Fruit fly (Drosophila melanogaster) whole organism, prepupa: ENCODE data around the gene CG11700.

Experiments
- CG11294 ChIP-seq: fragments of 200-800 bp; sonication (Bioruptor generic); IDR thresholded peaks from 2 replicates; pipeline ENCODE4 v1.3.6; 2022; ENCODE audit warnings: missing biosample characterization, missing genetic modification characterization
- CG11762 ChIP-seq: fragments of 200-800 bp; sonication (Bioruptor generic); optimal IDR thresholded peaks from 3 replicates; lab custom pipeline; 2016; ENCODE audit warnings: missing biosample characterization, missing genetic modification characterization; ENCODE audit not compliant: insufficient read depth
- CG11902 ChIP-seq: fragments of 200-800 bp; sonication (Bioruptor generic); optimal IDR thresholded peaks from 3 replicates; lab custom pipeline; 2016; ENCODE audit warnings: missing biosample characterization, missing genetic modification characterization
- CG15336 ChIP-seq: fragments of 200-800 bp; sonication (Bioruptor generic); IDR thresholded peaks from 2 replicates; pipeline ENCODE4 v1.3.6; 2022; ENCODE audit warnings: missing biosample characterization, missing genetic modification characterization
- CG3032 ChIP-seq: fragments of 200-800 bp; optimal IDR thresholded peaks from 2 replicates; lab custom pipeline; 2019; ENCODE audit warnings: missing biosample characterization, mild to moderate bottlenecking, missing genetic modification characterization, moderate library complexity
- CG31627 ChIP-seq: fragments of 200-800 bp; sonication (Bioruptor generic); optimal IDR thresholded peaks from 3 replicates; lab custom pipeline; 2016; ENCODE audit warnings: missing biosample characterization, missing genetic modification characterization
- CG32006 ChIP-seq: fragments of 200-800 bp; sonication (Bioruptor generic); optimal IDR thresholded peaks from 3 replicates; lab custom pipeline; 2017; ENCODE audit warnings: missing biosample characterization, mild to moderate bottlenecking, missing genetic modification characterization
- CG34406 ChIP-seq: fragments of 200-800 bp; sonication (Bioruptor generic); optimal IDR thresholded peaks from 3 replicates; lab custom pipeline; 2016; ENCODE audit warnings: missing biosample characterization, missing genetic modification characterization
- CG3919 ChIP-seq: fragments of 200-800 bp; sonication (Bioruptor generic); optimal IDR thresholded peaks from 3 replicates; lab custom pipeline; 2016; ENCODE audit warnings: missing biosample characterization, missing genetic modification characterization
- CG4318 ChIP-seq: fragments of 200-800 bp; sonication (Bioruptor generic); optimal IDR thresholded peaks from 3 replicates; lab custom pipeline; 2017; ENCODE audit warnings: missing biosample characterization, mild to moderate bottlenecking, missing genetic modification characterization
- CG6276 ChIP-seq: fragments of 200-800 bp; sonication (Bioruptor generic); optimal IDR thresholded peaks from 2 replicates; lab custom pipeline; 2017; ENCODE audit warnings: missing biosample characterization, mild to moderate bottlenecking, missing genetic modification characterization
- CG6808 ChIP-seq: fragments of 200-800 bp; sonication (Bioruptor generic); optimal IDR thresholded peaks from 3 replicates; lab custom pipeline; 2017; ENCODE audit warnings: missing biosample characterization, missing genetic modification characterization, mild to moderate bottlenecking, moderate library complexity, missing genetic modification reagents
- CG8119 ChIP-seq: fragments of 200-800 bp; sonication (Bioruptor generic); IDR thresholded peaks from 3 replicates; pipeline ENCODE4 v1.3.6; 2022; ENCODE audit warnings: missing biosample characterization, missing genetic modification characterization
- CG8632 ChIP-seq: fragments of 200-800 bp; sonication (Bioruptor generic); optimal IDR thresholded peaks from 3 replicates; lab custom pipeline; 2016; ENCODE audit warnings: missing biosample characterization, missing genetic modification characterization
- Hr39 ChIP-seq: fragments of 200-800 bp; sonication (Bioruptor generic); optimal IDR thresholded peaks from 2 replicates; lab custom pipeline; 2016; ENCODE audit warnings: missing biosample characterization, missing genetic modification characterization
- Hr4 ChIP-seq: fragments of 200-800 bp; sonication (Bioruptor generic); optimal IDR thresholded peaks from 3 replicates; lab custom pipeline; 2016; ENCODE audit warnings: missing biosample characterization, missing genetic modification characterization
- Lpt ChIP-seq: fragments of 200-800 bp; sonication (Bioruptor generic); optimal IDR thresholded peaks from 3 replicates; lab custom pipeline; 2016; ENCODE audit warnings: missing biosample characterization, missing genetic modification characterization
- Sox15 ChIP-seq: fragments of 200-800 bp; sonication (Bioruptor generic); optimal IDR thresholded peaks from 3 replicates; lab custom pipeline; 2016; ENCODE audit warnings: missing biosample characterization, missing genetic modification characterization
- acj6 ChIP-seq: fragments of 200-800 bp; sonication (Bioruptor generic); optimal IDR thresholded peaks from 3 replicates; lab custom pipeline; 2016; ENCODE audit warnings: missing biosample characterization, missing genetic modification characterization
- cyc ChIP-seq: fragments of 200-800 bp; sonication (Bioruptor generic); optimal IDR thresholded peaks from 3 replicates; lab custom pipeline; 2016; ENCODE audit warnings: missing biosample characterization, missing genetic modification characterization
- dac ChIP-seq: fragments of 200-800 bp; sonication (Bioruptor generic); optimal IDR thresholded peaks from 2 replicates; lab custom pipeline; 2017; ENCODE audit warnings: missing biosample characterization, mild to moderate bottlenecking, missing genetic modification characterization
- dsx ChIP-seq: fragments of 200-800 bp; optimal IDR thresholded peaks from 3 replicates; lab custom pipeline; 2019; ENCODE audit warnings: missing biosample characterization, mild to moderate bottlenecking, missing genetic modification characterization, moderate library complexity; ENCODE audit not compliant: poor library complexity, severe bottlenecking
- fd59A ChIP-seq: fragments of 200-800 bp; sonication (Bioruptor generic); optimal IDR thresholded peaks from 2 replicates; lab custom pipeline; 2017; ENCODE audit warnings: missing biosample characterization, mild to moderate bottlenecking, missing genetic modification characterization, missing genetic modification reagents
- fkh ChIP-seq: fragments of 200-800 bp; sonication (Bioruptor generic); optimal IDR thresholded peaks from 3 replicates; lab custom pipeline; 2017; ENCODE audit warnings: missing biosample characterization, mild to moderate bottlenecking, missing genetic modification characterization, moderate library complexity
- net ChIP-seq: fragments of 200-800 bp; sonication (Bioruptor generic); optimal IDR thresholded peaks from 3 replicates; lab custom pipeline; 2016; ENCODE audit warnings: missing biosample characterization, missing genetic modification characterization
- pdm3 ChIP-seq: fragments of 200-800 bp; sonication (Bioruptor generic); optimal IDR thresholded peaks from 3 replicates; lab custom pipeline; 2016; ENCODE audit warnings: missing biosample characterization, missing genetic modification characterization
- salr ChIP-seq, 2 experiments: fragments of 200-800 bp; sonication (Bioruptor generic); optimal IDR thresholded peaks; 3 replicates each; lab custom pipeline; 2016 to 2018; ENCODE audit warnings: missing biosample characterization in 2 of 2, missing genetic modification characterization in 2 of 2, mild to moderate bottlenecking in 1 of 2
- spab ChIP-seq: fragments of 200-800 bp; sonication (Bioruptor generic); optimal IDR thresholded peaks from 2 replicates; lab custom pipeline; 2017; ENCODE audit warnings: missing biosample characterization, mild to moderate bottlenecking, missing genetic modification characterization, missing genetic modification reagents
- ss ChIP-seq, 2 experiments: fragments of 200-800 bp; sonication (Bioruptor generic); optimal IDR thresholded peaks; 2 replicates in 1 of 2; 3 replicates in 1 of 2; lab custom pipeline; 2017 to 2018; ENCODE audit warnings: mild to moderate bottlenecking in 2 of 2, missing biosample characterization in 2 of 2, missing genetic modification characterization in 2 of 2, moderate library complexity in 1 of 2
- svp ChIP-seq: fragments of 200-800 bp; sonication (Bioruptor generic); peaks from one replicate; lab custom pipeline; 2016; ENCODE audit warnings: missing biosample characterization, missing genetic modification characterization
- vri ChIP-seq: fragments of 200-800 bp; sonication (Bioruptor generic); optimal IDR thresholded peaks from 3 replicates; lab custom pipeline; 2016; ENCODE audit warnings: missing biosample characterization, mild to moderate bottlenecking, missing genetic modification characterization

The CG11700 gene

dm6 chrX:6255414-6255915, 27.9 kb downstream of the CG11700 start, which contains the start of the genes Rbcn-3A and Spx (continued):
- TF ChIP-seq CG31627, result peak; percentile 3
- TF ChIP-seq, all 60 proteins: peak for 13

dm6 chrX:6254617-6255349, 28.6 kb downstream of the CG11700 start:
- TF ChIP-seq CG31627 (no peak), dsx (GFP tag; lab: Kevin White, UChicago) (peak; percentile 49), Hr39 (GFP tag; lab: Kevin White, UChicago) (no peak), svp (GFP tag; lab: Kevin White, UChicago) (peak; percentile 58), CG6276 (GFP tag; lab: Kevin White, UChicago) (no peak), acj6 (GFP tag; lab: Kevin White, UChicago) (no peak), Hr4 (GFP tag; lab: Kevin White, UChicago) (no peak)

dm6 chrX:6253701-6254100, 29.7 kb downstream of the CG11700 start:
- TF ChIP-seq fkh, result peak; percentile 76
- TF ChIP-seq CG15336 (GFP tag; lab: Robert Waterston, UW), result no peak

- no peak for TF ChIP-seq dsx (GFP tag; lab: Kevin White, UChicago)
- TF ChIP-seq CG3919 (GFP tag; lab: Kevin White, UChicago), result no peak
- no peak for TF ChIP-seq CG34406 (GFP tag; lab: Kevin White, UChicago)
- TF ChIP-seq CG11294 (GFP tag; lab: Robert Waterston, UW), result no peak
- no peak for TF ChIP-seq fd59A
- no peak for TF ChIP-seq dac (GFP tag; lab: Kevin White, UChicago)
- TF ChIP-seq Lpt, result no peak
- TF ChIP-seq vri (GFP tag; lab: Kevin White, UChicago), result no peak
- no peak for TF ChIP-seq CG11762 (GFP tag; lab: Kevin White, UChicago)
- TF ChIP-seq salr (GFP tag; optimal IDR thresholded peaks at IDR 0.05; lab: Kevin White, UChicago), result no peak
- no peak for TF ChIP-seq net (GFP tag; lab: Kevin White, UChicago)
- no peak for TF ChIP-seq CG11902
- TF ChIP-seq CG8632, result no peak
- no peak for TF ChIP-seq CG6808 (GFP tag; lab: Kevin White, UChicago)
- no peak for TF ChIP-seq ss (GFP tag; optimal IDR thresholded peaks at IDR 0.05; lab: Kevin White, UChicago)
These were observed 30.4 kb downstream of the CG11700 start for dm6 chrX:6252897-6253540.

- TF ChIP-seq CG4318 (no peak), CG6276 (GFP tag; lab: Kevin White, UChicago) (no peak), Sox15 (GFP tag; lab: Kevin White, UChicago) (no peak), CG3919 (GFP tag; lab: Kevin White, UChicago) (no peak), pdm3 (GFP tag; lab: Kevin White, UChicago) (no peak), CG32006 (GFP tag; lab: Kevin White, UChicago) (no peak), vri (GFP tag; lab: Kevin White, UChicago) (no peak), CG11762 (GFP tag; lab: Kevin White, UChicago) (no peak), salr (GFP tag; optimal IDR thresholded peaks at IDR 0.05; lab: Kevin White, UChicago) (no peak), CG8119 (GFP tag; lab: Robert Waterston, UW) (no peak), CG6808 (GFP tag; lab: Kevin White, UChicago) (no peak), fkh (no peak), spab (GFP tag; lab: Kevin White, UChicago) (no peak), cyc (no peak), Lpt (no peak), acj6 (GFP tag; lab: Kevin White, UChicago) (no peak), dsx (GFP tag; lab: Kevin White, UChicago) (no peak), CG3032 (tag; lab: Kevin White, UChicago) (no peak)
These were observed 46.4 kb downstream of the CG11700 start, which contains the start of gene CG14445 for dm6 chrX:6237015-6237414. Gene CG14445 (plus strand): TSS chrX:6237315.
